Fruit fly (Drosophila melanogaster) Kc167 (cell line): ENCODE data around the gene CG8851.

ENCODE experiments used
- Myc ChIP-seq: fragments of >200 bp; optimal IDR thresholded peaks from 2 replicates; lab custom pipeline; 2017; ENCODE audit warnings: missing external identifiers
- Sin3A ChIP-seq: fragments of >200 bp; optimal IDR thresholded peaks from 2 replicates; lab custom pipeline; 2018; ENCODE audit warnings: missing external identifiers
- h ChIP-seq: fragments of >200 bp; optimal IDR thresholded peaks from 3 replicates; lab custom pipeline; 2018; ENCODE audit warnings: missing external identifiers
- insv ChIP-seq: fragments of >200 bp; optimal IDR thresholded peaks from 3 replicates; lab custom pipeline; 2018; ENCODE audit warnings: missing external identifiers
- psq ChIP-seq: fragments of >200 bp; optimal IDR thresholded peaks from 2 replicates; lab custom pipeline; 2017; ENCODE audit warnings: missing external identifiers
- ttk ChIP-seq: sonication (Bioruptor generic); optimal IDR thresholded peaks from 2 replicates; lab custom pipeline; 2017; ENCODE audit warnings: missing external identifiers

CG8851 gene

DNA sequence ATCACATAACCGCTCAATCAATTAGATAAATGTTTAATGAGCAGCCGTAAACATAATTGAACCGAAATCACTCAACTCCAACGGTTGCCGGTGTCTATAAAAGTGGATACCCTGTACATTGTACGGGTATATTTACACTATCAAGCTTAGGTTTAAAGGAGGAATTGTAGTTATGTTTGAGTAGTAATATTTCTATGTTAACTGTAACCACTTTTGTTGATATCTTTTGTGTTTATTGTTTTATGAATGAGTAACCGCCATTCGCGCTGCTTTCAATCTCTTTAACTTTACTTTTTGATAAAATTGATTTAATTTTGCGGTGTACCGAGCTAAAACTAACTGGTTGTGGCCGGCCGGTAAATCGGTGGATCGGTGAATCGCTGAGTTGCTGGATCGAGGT, 37.4 kb upstream of the CG8851 start:
- TF ChIP-seq Myc (lab: Kevin White, UChicago) (no peak), h (no peak), insv (lab: Kevin White, UChicago) (no peak), Sin3A (no peak), psq (lab: Kevin White, UChicago) (no peak), ttk (lab: Kevin White, UChicago) (no peak)

DNA sequence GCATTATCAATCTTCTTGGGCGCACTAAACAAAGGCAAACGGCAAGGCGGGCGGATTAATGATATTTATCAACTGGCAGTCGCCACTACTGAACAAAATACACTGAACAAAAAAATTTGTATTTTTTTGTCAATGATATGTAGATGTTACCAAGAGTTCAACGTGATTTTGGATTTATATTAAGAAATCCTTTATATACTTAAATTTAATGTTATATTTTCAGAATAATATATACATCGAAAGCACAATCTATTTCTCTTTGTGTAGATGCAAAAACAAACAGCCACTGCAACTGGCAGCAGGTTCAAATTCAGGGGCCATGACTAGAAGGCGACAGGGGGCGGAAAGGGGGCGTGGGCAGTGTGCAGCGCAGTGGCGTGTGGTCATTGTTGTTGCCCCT, 36.8 kb upstream of the CG8851 start:
- TF ChIP-seq h (no peak), ttk (lab: Kevin White, UChicago) (no peak), Myc (lab: Kevin White, UChicago) (no peak), insv (lab: Kevin White, UChicago) (no peak), Sin3A (no peak), psq (lab: Kevin White, UChicago) (no peak)

DNA sequence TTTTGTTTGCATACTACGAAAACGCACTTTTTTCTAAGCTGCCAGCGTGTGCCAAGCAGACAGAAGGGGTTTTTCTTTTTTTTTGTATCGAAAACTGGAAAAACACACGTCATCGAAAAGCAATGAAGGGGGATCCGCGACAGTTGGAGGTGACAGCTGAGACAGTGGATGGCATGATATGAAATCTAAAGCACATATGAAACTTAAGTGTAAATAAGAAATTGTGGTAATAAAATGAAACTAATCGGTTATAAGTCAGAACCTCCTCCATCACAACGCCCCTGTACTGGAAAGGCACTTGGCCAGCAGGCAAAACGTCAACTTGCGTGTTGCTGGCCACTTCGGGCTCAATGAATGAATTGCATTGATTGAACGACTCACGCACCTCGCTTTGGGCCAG, 35.8 kb upstream of the CG8851 start:
- no peak for TF ChIP-seq insv (lab: Kevin White, UChicago)
- TF ChIP-seq psq (lab: Kevin White, UChicago) = no peak
- TF ChIP-seq h = no peak
- no peak for TF ChIP-seq Myc (lab: Kevin White, UChicago)
- TF ChIP-seq Sin3A = no peak
- TF ChIP-seq ttk (lab: Kevin White, UChicago) = no peak

DNA sequence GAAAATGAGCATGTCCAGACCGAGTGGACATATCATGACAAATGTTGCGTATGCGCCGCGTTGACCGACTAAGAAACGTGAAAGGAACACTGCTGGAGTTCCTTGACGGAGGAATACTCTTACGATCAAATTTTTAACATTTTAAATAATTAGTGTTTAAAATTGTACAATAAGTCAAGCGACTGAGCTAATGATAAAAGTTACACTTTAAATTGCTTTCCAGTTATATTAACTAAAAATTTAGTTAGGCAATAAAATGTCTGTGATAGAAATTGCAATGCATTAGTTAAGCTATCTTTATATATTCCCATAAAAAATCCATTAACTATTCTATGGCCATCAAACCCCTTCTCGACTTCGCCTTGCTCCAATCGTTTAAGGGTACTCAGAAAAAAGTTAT, 34.7 kb upstream of the CG8851 start:
- TF ChIP-seq Myc (lab: Kevin White, UChicago) (no peak), h (no peak), Sin3A (no peak)

DNA sequence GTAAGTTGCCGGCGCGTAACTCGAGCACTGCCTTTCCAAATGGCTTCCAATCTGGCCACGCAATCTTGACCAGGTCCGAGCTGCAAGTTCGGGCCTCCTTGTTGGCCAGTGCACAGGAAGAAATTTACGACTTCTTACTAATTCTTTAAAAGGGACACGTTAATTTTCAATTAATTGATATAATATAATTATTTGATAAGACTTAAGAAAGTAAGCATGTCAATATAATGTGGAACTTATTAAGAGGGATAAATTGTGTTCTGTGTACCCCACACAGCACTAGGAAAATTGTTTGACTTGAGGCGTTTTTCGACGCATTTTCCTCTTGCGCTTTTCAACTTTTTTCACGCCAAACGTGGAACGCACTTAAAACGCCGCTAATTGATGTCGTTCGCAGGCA, 34.0 kb upstream of the CG8851 start:
- TF ChIP-seq h (no peak), insv (lab: Kevin White, UChicago) (no peak), ttk (lab: Kevin White, UChicago) (no peak), psq (lab: Kevin White, UChicago) (no peak), Myc (lab: Kevin White, UChicago) (no peak), Sin3A (no peak)

DNA sequence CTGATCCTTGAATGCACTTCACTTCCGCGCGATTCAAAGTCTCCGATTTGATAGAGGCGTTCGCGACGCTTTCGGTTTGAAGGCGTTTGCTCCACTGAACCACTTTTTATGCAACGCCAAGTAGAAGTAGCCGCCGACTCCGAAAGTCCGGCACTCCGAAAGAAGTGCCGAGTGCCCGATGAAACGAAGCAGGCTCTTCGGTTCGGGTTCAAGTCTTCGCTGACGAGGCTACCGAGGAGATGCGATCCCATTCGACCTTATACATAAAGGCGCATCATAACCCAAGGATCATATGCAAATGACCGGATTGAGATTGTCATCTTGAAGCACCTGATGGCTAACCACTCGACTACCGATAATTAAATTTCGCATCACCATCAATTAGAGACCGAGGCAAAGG, 28.5 kb upstream of the CG8851 start, which contains the start of gene CG15414:
Gene CG15414, minus strand, starts transcription at position 101 of the 400 bp plus-strand sequence.
- TF ChIP-seq insv (lab: Kevin White, UChicago) (no peak), Myc (lab: Kevin White, UChicago) (no peak), ttk (lab: Kevin White, UChicago) (no peak), psq (lab: Kevin White, UChicago) (no peak), h (no peak), Sin3A (no peak)

DNA sequence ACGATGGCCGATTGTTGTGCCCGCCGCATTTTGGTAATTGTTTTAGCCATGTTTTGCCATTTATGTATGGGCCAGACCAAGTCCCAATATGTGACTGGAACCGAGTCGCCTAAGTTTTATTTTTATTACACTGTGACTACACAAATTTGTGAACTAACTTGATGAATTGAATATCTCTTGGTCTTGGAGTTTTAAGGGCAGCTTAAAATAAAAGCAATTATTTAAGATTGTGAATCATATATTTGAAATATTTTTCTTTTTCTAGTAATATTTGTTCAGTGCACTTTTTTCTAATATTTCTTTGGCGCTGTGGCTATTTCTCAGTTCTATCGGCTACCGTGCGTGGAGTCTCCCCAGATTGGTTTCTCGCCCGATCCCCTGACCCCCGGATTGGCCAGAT, 26.0 kb upstream of the CG8851 start:
- TF ChIP-seq h (no peak), psq (lab: Kevin White, UChicago) (no peak), Sin3A (no peak), Myc (lab: Kevin White, UChicago) (no peak), ttk (lab: Kevin White, UChicago) (no peak), insv (lab: Kevin White, UChicago) (no peak)

DNA sequence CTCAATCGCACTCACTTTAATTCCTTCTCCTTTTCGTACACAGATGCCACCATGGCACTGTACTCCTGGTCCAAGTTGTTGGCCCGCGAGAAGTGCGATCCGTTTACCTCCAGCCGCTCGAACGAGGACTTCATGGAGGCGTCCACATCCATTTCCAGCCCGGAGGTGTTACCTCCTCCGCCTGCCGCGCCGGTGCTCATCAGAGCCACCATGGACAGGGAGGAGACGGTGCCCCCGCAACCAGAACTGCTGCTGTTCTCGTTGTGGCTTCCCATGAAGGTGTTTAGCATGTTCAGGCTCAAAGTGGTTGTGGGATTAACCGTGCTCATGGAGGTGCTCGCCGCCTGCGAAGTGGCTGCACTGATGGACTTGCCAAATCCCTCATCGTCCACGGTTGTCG, 24.0 kb upstream of the CG8851 start:
- TF ChIP-seq Sin3A (no peak), Myc (lab: Kevin White, UChicago) (no peak), ttk (lab: Kevin White, UChicago) (no peak), psq (lab: Kevin White, UChicago) (no peak)

DNA sequence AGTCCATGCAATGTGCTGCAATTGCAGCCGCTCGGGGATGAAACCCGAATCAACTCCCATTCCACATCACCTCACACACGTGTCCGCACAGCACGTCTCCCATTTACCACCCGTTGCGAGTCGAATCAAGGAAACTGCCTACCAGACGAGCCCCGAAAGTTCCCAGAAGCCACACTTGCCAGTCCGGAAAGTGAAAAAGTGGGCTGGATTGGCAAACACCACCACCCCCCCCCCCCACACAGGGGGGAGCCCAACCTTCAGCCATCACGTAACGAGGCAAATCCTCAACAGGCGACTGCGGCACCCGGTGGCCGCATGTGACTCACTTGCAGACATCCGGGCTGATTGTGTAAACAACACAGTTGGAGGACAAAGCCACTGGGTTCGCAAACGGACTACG, 14.6 kb upstream of the CG8851 start:
- TF ChIP-seq Sin3A (no peak), insv (lab: Kevin White, UChicago) (no peak), Myc (lab: Kevin White, UChicago) (no peak), ttk (lab: Kevin White, UChicago) (no peak), h (no peak)

DNA sequence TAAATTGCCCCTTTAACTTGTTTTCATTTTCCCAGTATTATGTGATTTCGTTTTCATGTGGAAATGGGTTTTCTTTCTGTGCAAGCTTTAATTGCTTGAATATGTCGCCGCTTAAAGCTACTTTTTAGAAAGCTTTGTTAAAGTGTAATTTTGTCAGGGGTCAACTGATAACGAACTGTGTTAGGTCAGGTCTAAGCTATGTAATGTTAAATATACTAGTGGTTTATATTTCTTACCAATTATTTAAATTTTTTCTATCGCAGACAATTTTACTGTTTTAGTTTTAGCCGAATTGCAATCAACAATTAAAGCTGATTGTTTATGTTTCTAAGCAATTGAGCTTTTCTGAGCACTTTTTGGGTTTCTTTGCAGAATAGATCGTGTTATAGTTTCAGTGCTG, 13.2 kb upstream of the CG8851 start:
- TF ChIP-seq Sin3A (no peak), insv (lab: Kevin White, UChicago) (no peak), psq (lab: Kevin White, UChicago) (no peak)

DNA sequence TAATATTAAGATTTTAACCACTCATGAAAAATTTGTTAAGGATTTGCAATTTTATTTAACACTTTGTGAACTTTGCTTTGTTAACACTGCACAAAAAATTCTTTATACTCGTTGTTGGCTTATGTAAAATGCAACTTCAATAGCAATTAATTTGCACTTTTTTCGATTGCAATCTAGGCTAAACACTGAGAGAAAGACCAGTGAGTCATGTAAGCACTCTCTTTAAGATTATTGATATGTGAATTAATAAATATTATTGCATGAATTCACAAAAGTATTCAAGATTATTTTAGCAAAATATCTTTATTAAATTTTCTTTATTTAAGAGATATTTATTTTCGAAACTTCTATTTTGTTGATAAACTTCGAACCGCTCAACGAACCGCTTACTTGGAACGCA, 12.7 kb upstream of the CG8851 start:
- TF ChIP-seq Sin3A (no peak), psq (lab: Kevin White, UChicago) (no peak), h (no peak), Myc (lab: Kevin White, UChicago) (no peak), insv (lab: Kevin White, UChicago) (no peak), ttk (lab: Kevin White, UChicago) (no peak)

DNA sequence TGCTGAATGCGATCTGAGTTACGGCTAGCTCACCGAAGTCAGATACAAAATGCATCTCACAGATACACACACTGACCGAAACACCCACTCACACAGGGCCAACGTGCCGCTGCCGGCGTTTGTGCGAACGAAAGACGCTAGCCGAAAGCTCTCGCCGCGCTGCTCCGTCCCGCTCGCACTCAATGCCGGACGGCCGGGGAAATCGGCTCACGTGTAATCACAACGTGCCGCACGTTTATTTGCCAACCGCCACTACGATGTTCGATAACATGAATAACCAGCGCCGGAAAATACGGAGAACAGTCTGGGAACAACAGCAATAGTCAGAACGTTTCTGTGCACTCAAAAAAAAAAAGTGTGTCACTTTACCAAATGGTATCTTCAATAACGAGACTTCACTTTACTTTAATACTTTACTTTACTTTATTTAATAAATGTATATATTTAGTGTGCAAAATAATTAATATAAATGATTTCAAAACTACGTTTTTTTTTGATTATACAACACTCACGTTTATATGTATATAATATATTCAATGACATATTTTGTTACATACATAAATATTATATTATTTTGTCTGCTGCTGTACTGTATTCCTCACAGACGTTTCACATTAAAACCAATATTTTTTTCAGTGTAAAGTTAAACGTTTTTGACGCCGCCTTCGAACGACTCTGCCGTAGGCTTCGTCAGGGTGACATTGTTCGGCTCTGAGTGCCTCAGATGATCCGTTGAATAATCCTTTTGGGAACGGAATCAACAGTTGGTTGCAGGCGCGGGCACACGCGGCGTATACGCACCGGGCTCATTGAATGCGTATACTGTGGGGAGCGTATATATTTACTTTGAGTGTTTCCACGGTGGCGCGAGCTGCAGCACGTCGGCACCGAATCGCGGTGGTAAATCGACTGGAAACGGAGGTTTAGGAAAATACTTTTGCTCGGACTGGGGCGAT, 12.0 kb upstream of the CG8851 start, which contains the start of gene tim:
Gene tim, minus strand, starts transcription at position 911 of the 956 bp plus-strand sequence.
- TF ChIP-seq insv (lab: Kevin White, UChicago) (no peak), psq (lab: Kevin White, UChicago) (no peak), h (no peak), Sin3A (no peak), ttk (lab: Kevin White, UChicago) (no peak), Myc (lab: Kevin White, UChicago) (no peak)

DNA sequence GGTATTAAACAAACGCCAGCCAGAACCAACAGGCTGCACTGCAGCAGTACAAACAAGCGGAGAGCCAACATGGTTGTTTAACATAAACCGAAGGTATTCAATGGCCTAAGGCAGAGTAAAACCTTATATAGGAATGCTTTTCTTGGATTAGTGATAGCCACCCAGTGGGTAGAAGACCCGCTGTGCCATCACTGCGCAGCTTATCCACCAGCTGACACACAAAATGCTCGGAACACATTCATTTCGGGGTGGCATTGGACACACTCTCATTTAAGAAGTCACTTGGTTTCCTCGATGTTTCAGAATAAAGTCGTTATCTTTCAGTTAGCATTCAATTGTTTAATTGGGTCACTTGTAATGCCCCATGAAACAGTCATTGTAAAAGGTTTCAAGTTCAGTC, 9.5 kb upstream of the CG8851 start, which contains the start of gene CG31954:
Gene CG31954, minus strand, starts transcription at position 101 of the 400 bp plus-strand sequence.
- TF ChIP-seq ttk (lab: Kevin White, UChicago) (no peak), h (no peak), psq (lab: Kevin White, UChicago) (no peak), insv (lab: Kevin White, UChicago) (no peak), Sin3A (no peak), Myc (lab: Kevin White, UChicago) (no peak)
